Fruit fly (Drosophila melanogaster): ENCODE results near the gene Rel.

Gene Rel

dm6 chr3R:9085306-9085705, 37.5 kb upstream of the Rel start (continued):
- TF ChIP-seq az2 (GFP tag; optimal IDR thresholded peaks at IDR 0.05) (peak; percentile 6), fu2 (GFP tag; optimal IDR thresholded peaks at IDR 0.05) (no peak), CG10274 (GFP tag; optimal IDR thresholded peaks at IDR 0.05) (no peak), chif (GFP tag; optimal IDR thresholded peaks at IDR 0.05) (peak in 1 of 2 experiments; percentile 24), Kr (GFP tag; optimal IDR thresholded peaks at IDR 0.05) (no peak), Med (GFP tag) (peak; percentile 48), CG7987 (GFP tag; optimal IDR thresholded peaks at IDR 0.05) (no peak), fd96Cb (tag; optimal IDR thresholded peaks at IDR 0.05) (peak; percentile 41), dmrt99B (tag; optimal IDR thresholded peaks at IDR 0.05) (peak; percentile 45), NfI (GFP tag; optimal IDR thresholded peaks at IDR 0.05) (peak; percentile 14), scrt (GFP tag; optimal IDR thresholded peaks at IDR 0.05) (peak; percentile 3), CG1233 (GFP tag; optimal IDR thresholded peaks at IDR 0.05) (peak; percentile 3), wek (GFP tag; optimal IDR thresholded peaks at IDR 0.05) (no peak), ttk (GFP tag; IDR thresholded peaks at IDR 0.05) (0 out of 2 replicates have a peak, but pooled peaks have one; percentile 13), CG18262 (tag; optimal IDR thresholded peaks at IDR 0.05) (peak; percentile 34), p53 (GFP tag; optimal IDR thresholded peaks at IDR 0.05) (no peak), Taf1 (GFP tag; IDR thresholded peaks at IDR 0.05) (no peak), CG17568 (GFP tag; optimal IDR thresholded peaks at IDR 0.05) (no peak), Sox100B (GFP tag; optimal IDR thresholded peaks at IDR 0.05) (no peak), pfk (GFP tag; optimal IDR thresholded peaks at IDR 0.05) (no peak), CG1792 (GFP tag; optimal IDR thresholded peaks at IDR 0.05) (no peak), Dref (GFP tag; IDR thresholded peaks at IDR 0.05) (no peak), pzg (GFP tag; optimal IDR thresholded peaks at IDR 0.05) (no peak), CG14050 (GFP tag; IDR thresholded peaks at IDR 0.05) (no peak), Ets65A (GFP tag) (no peak), CG17612 (GFP tag; IDR thresholded peaks at IDR 0.05) (no peak), CG11247 (GFP tag; IDR thresholded peaks at IDR 0.05) (peak; percentile 22; the same call in 1 of the 2 replicates), CG12391 (tag; optimal IDR thresholded peaks at IDR 0.05) (peak; percentile 16), Dip2 (GFP tag; IDR thresholded peaks at IDR 0.05) (no peak), CG2712 (tag; optimal IDR thresholded peaks at IDR 0.05) (peak; percentile 37), CG2875 (GFP tag; optimal IDR thresholded peaks at IDR 0.05) (no peak), CG12155 (GFP tag; optimal IDR thresholded peaks at IDR 0.05) (no peak), ap (GFP tag; IDR thresholded peaks at IDR 0.05) (no peak), HLH4C (GFP tag; IDR thresholded peaks at IDR 0.05; ENCODE audit: partially characterized antibody) (no peak), CG4424 (GFP tag; optimal IDR thresholded peaks at IDR 0.05) (no peak), otp (GFP tag; IDR thresholded peaks at IDR 0.05) (no peak), Sry-δ (GFP tag; optimal IDR thresholded peaks at IDR 0.05) (no peak), ranshi (GFP tag; IDR thresholded peaks at IDR 0.05) (0 out of 2 replicates have a peak, but pooled peaks have one; percentile 31), Tbp (GFP tag; optimal IDR thresholded peaks at IDR 0.05) (no peak), CG10543 (GFP tag; optimal IDR thresholded peaks at IDR 0.05) (no peak), CG4328 (GFP tag; optimal IDR thresholded peaks at IDR 0.05) (no peak), tio (GFP tag; optimal IDR thresholded peaks at IDR 0.05) (no peak), Ravus (GFP tag; IDR thresholded peaks at IDR 0.05) (no peak), CG13775 (GFP tag; optimal IDR thresholded peaks at IDR 0.05) (no peak), Ptx1 (GFP tag; IDR thresholded peaks at IDR 0.05) (peak; percentile 52), tup (GFP tag; optimal IDR thresholded peaks at IDR 0.05) (no peak), cg (GFP tag; optimal IDR thresholded peaks at IDR 0.05) (no peak), CG11085 (GFP tag; IDR thresholded peaks at IDR 0.05) (no peak), pita (GFP tag; optimal IDR thresholded peaks at IDR 0.05) (no peak), CG10462 (GFP tag; optimal IDR thresholded peaks at IDR 0.05) (no peak), fd102C (GFP tag; optimal IDR thresholded peaks at IDR 0.05) (no peak), CG8281 (tag; optimal IDR thresholded peaks at IDR 0.05) (no peak)
